Worm (Caenorhabditis elegans): ENCODE data around the gene nex-3.

DNA sequence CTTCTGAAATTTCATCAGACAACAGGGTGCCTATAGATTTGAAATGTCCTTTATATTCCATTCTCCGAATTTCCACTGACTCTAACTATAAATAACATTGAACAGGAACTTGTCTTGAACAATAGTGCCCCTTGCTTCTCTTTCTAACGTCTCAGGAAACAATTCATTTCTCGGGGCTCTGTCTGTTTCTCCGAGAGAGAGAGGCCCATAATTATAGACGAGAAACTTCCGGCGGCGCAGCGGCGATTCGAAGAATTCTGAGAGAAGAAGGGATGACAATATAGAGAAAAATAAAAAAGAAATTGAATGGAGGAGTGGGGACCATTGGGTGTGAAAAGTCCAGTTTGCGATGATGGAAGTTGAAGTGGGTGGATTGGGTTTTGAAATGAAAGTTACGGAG lies 18.4 kb downstream of the nex-3 start:
- TF ChIP-seq lin-15B (tag; optimal IDR thresholded peaks at IDR 0.05) (no peak), snpc-4 (tag; optimal IDR thresholded peaks at IDR 0.05) (no peak), ceh-82 (tag; optimal IDR thresholded peaks at IDR 0.05) (no peak)
